Worm (Caenorhabditis elegans): Measurements from ENCODE around the gene srz-48.
"Not testable (repeated sequence)": the region's sequence is repeated elsewhere in the genome, so short reads cannot be mapped to it uniquely, and the experiment has no call there.

The srz-48 gene

ce11 chrV:17456197-17456596 lies 3.8 kb downstream of the srz-48 start, which contains the start of gene srh-203:
Gene srh-203, minus strand, starts transcription at chrV:17456297.
- not testable (repeated sequence) for TF ChIP-seq fkh-10 (GFP tag; optimal IDR thresholded peaks at IDR 0.05); nhr-23 (tag; optimal IDR thresholded peaks at IDR 0.05); ceh-82 (tag; optimal IDR thresholded peaks at IDR 0.05)

- TF ChIP-seq nhr-77 (tag; optimal IDR thresholded peaks at IDR 0.05): no peak
- TF ChIP-seq nhr-12 (tag; optimal IDR thresholded peaks at IDR 0.05): no peak
- TF ChIP-seq nhr-23 (tag; optimal IDR thresholded peaks at IDR 0.05): no peak
- TF ChIP-seq ztf-4 (tag; optimal IDR thresholded peaks at IDR 0.05): no peak
- no peak for TF ChIP-seq R02D3.7 (tag; optimal IDR thresholded peaks at IDR 0.05)
- TF ChIP-seq fos-1 (tag; optimal IDR thresholded peaks at IDR 0.05): no peak
- TF ChIP-seq nhr-67 (tag; optimal IDR thresholded peaks at IDR 0.05): no peak
Observed at ce11 chrV:17449836-17450235, 10.1 kb downstream of the srz-48 start.

- TF ChIP-seq nhr-43 (tag; optimal IDR thresholded peaks at IDR 0.05; ENCODE audit: poor library complexity, severe bottlenecking): no peak
- TF ChIP-seq jun-1 (tag; optimal IDR thresholded peaks at IDR 0.05): no peak
- no peak for TF ChIP-seq pqm-1 (tag; optimal IDR thresholded peaks at IDR 0.05)
- no peak for TF ChIP-seq ceh-82 (tag; optimal IDR thresholded peaks at IDR 0.05)
- TF ChIP-seq ama-1 (optimal IDR thresholded peaks at IDR 0.05): no peak
- TF ChIP-seq nhr-23 (tag; optimal IDR thresholded peaks at IDR 0.05): no peak
- TF ChIP-seq lin-39 (tag; optimal IDR thresholded peaks at IDR 0.05): no peak
- no peak for TF ChIP-seq ceh-16 (tag; optimal IDR thresholded peaks at IDR 0.05)
- TF ChIP-seq daf-12 (tag; optimal IDR thresholded peaks at IDR 0.05): no peak
- TF ChIP-seq ztf-4 (tag; optimal IDR thresholded peaks at IDR 0.05): no peak
- no peak for TF ChIP-seq nhr-12 (tag; optimal IDR thresholded peaks at IDR 0.05)
- TF ChIP-seq fkh-2 (tag; optimal IDR thresholded peaks at IDR 0.05): no peak
- no peak for TF ChIP-seq hmg-11 (tag; optimal IDR thresholded peaks at IDR 0.05)
- TF ChIP-seq skn-1 (tag; optimal IDR thresholded peaks at IDR 0.05): no peak
- TF ChIP-seq egl-27 (tag; optimal IDR thresholded peaks at IDR 0.05): no peak
- TF ChIP-seq egl-5 (tag; optimal IDR thresholded peaks at IDR 0.05): no peak
Observed at ce11 chrV:17439406-17439805, 20.6 kb downstream of the srz-48 start, which contains the start of gene srh-154. Gene srh-154, plus strand, starts transcription at chrV:17439706.

ce11 chrV:17438317-17438716 lies 21.6 kb downstream of the srz-48 start, which contains the start of gene srsx-2:
Gene srsx-2, minus strand, starts transcription at chrV:17438417.
- TF ChIP-seq nhr-77 (tag; optimal IDR thresholded peaks at IDR 0.05) (no peak), lin-39 (tag; optimal IDR thresholded peaks at IDR 0.05) (no peak), fos-1 (tag; optimal IDR thresholded peaks at IDR 0.05) (no peak), nfya-1 (tag; optimal IDR thresholded peaks at IDR 0.05; ENCODE audit: insufficient read depth) (no peak), fkh-2 (tag; optimal IDR thresholded peaks at IDR 0.05) (no peak), eor-1 (tag; optimal IDR thresholded peaks at IDR 0.05) (no peak), ztf-11 (tag; optimal IDR thresholded peaks at IDR 0.05) (no peak), jun-1 (tag; optimal IDR thresholded peaks at IDR 0.05) (no peak), nhr-25 (tag; optimal IDR thresholded peaks at IDR 0.05) (no peak), lin-15B (tag; optimal IDR thresholded peaks at IDR 0.05) (no peak), tbx-2 (tag; optimal IDR thresholded peaks at IDR 0.05) (no peak), mml-1 (tag; optimal IDR thresholded peaks at IDR 0.05) (no peak), R02D3.7 (tag; optimal IDR thresholded peaks at IDR 0.05) (no peak), aly-2 (tag; optimal IDR thresholded peaks at IDR 0.05) (no peak), sea-2 (GFP tag; optimal IDR thresholded peaks at IDR 0.05) (no peak), mdl-1 (tag; optimal IDR thresholded peaks at IDR 0.05) (no peak), ztf-4 (tag; optimal IDR thresholded peaks at IDR 0.05) (no peak)

ce11 chrV:17436492-17436891 lies 23.5 kb downstream of the srz-48 start, which contains the start of gene F20E11.18:
Gene F20E11.18, minus strand, starts transcription at chrV:17436592.
- TF ChIP-seq elt-2 (tag; optimal IDR thresholded peaks at IDR 0.05): no peak
- no peak for TF ChIP-seq ztf-11 (tag; optimal IDR thresholded peaks at IDR 0.05)
- TF ChIP-seq nhr-76 (tag; optimal IDR thresholded peaks at IDR 0.05): no peak
- TF ChIP-seq jun-1 (tag; optimal IDR thresholded peaks at IDR 0.05): no peak
- TF ChIP-seq nhr-12 (tag; optimal IDR thresholded peaks at IDR 0.05): no peak
- TF ChIP-seq nhr-43 (tag; optimal IDR thresholded peaks at IDR 0.05; ENCODE audit: poor library complexity, severe bottlenecking): no peak
- no peak for TF ChIP-seq aly-2 (tag; optimal IDR thresholded peaks at IDR 0.05)
- no peak for TF ChIP-seq nhr-77 (tag; optimal IDR thresholded peaks at IDR 0.05)
- no peak for TF ChIP-seq ceh-9 (tag; optimal IDR thresholded peaks at IDR 0.05)

Data from whole organism, L3 larva.